Worm (Caenorhabditis elegans) whole organism, L2 larva: ENCODE data around the gene srbc-2.

ENCODE experiments used
- ZK546.5 ChIP-seq: sonication (generic microtip); optimal IDR thresholded peaks from 2 replicates; lab custom pipeline; 2017; ENCODE audit warnings: missing biosample characterization, missing genetic modification characterization
- nhr-12 ChIP-seq: fragments of 150-350 bp; optimal IDR thresholded peaks from 2 replicates; lab custom pipeline; 2014; ENCODE audit warnings: missing biosample characterization, missing genetic modification characterization

ce11 chrV:3355544-3355943 is 21.3 kb downstream of the srbc-2 start:
- TF ChIP-seq nhr-12 (tag; lab: Kevin White, UChicago) = no peak
- TF ChIP-seq ZK546.5 (tag; lab: Kevin White, UChicago) = no peak
